Worm (Caenorhabditis elegans) whole organism, L4/young adult: ENCODE measurements around the gene C34C6.10.

Experiments used
- W03F9.2 ChIP-seq: fragments of 150-350 bp; optimal IDR thresholded peaks from 2 replicates; lab custom pipeline; 2014; ENCODE audit warnings: missing biosample characterization, missing genetic modification characterization
- dao-5 ChIP-seq: sonication (generic microtip); optimal IDR thresholded peaks from 2 replicates; lab custom pipeline; 2016; ENCODE audit warnings: missing genotype, missing genetic modification characterization, moderate library complexity, missing compliant biosample characterization
- him-1 ChIP-seq: sonication (generic microtip); optimal IDR thresholded peaks from 2 replicates; lab custom pipeline; 2016; ENCODE audit warnings: missing genotype, missing genetic modification reagents, missing genetic modification characterization, missing compliant biosample characterization

DNA sequence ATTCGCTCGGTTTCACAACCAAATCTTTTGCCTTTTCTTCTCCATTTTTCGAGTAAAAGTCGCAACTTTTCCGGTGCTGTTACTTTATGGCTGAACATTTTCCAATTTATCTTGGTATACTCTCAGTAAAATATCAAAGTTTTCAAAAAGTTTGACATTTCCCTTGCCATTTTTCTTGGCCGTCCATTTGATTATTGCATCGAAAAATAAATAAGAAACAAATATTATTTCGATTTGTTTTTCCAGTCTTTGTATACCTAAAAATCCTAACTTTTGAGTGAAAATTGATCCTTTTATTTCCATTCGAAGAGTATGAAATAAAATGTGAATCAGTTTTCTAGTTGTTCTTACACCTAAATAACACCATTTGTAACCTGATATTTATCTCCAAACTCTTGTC lies 49.2 kb downstream of the C34C6.10 start:
- TF ChIP-seq him-1 (tag; lab: Kevin White, UChicago) (no peak), dao-5 (tag; lab: Kevin White, UChicago) (no peak), W03F9.2 (tag; lab: Kevin White, UChicago) (no peak)
